Fruit fly (Drosophila melanogaster) whole organism, embryonic: ENCODE measurements around the gene cnc.
A peak's percentile ranks its signal among the peaks of the same experiment; 100 is the strongest.

Experiments used
- Awh ChIP-seq: fragments of 200-800 bp; sonication (Bioruptor generic); IDR thresholded peaks from 2 replicates; pipeline ENCODE4, ENCODE4 v1.3.6; 2022; ENCODE audit warnings: missing biosample characterization, missing genetic modification characterization
- CG1024 ChIP-seq: fragments of 200-800 bp; sonication (Bioruptor generic); IDR thresholded peaks from 2 replicates; pipeline ENCODE4 v1.3.6; 2022; ENCODE audit warnings: missing biosample characterization, missing genetic modification characterization
- CG10979 ChIP-seq: fragments of 200-800 bp; sonication (Bioruptor generic); optimal IDR thresholded peaks from 2 replicates; lab custom pipeline; 2018; ENCODE audit warnings: missing biosample characterization, mild to moderate bottlenecking, missing genetic modification characterization, moderate library complexity
- CG11560 ChIP-seq: fragments of 200-800 bp; sonication (Bioruptor generic); IDR thresholded peaks from 3 replicates; pipeline ENCODE4 v1.3.6; 2022; ENCODE audit warnings: missing biosample characterization, missing genetic modification characterization
- CG12155 ChIP-seq: fragments of 200-800 bp; sonication (Bioruptor generic); optimal IDR thresholded peaks from 3 replicates; lab custom pipeline; 2016; ENCODE audit warnings: missing biosample characterization, missing genetic modification characterization
- CG12219 ChIP-seq: fragments of 200-800 bp; sonication (Bioruptor generic); optimal IDR thresholded peaks from 3 replicates; lab custom pipeline; 2018; ENCODE audit warnings: missing biosample characterization, mild to moderate bottlenecking, missing genetic modification characterization
- CG12236 ChIP-seq: fragments of 200-800 bp; sonication (Bioruptor generic); optimal IDR thresholded peaks from 2 replicates; lab custom pipeline; 2016; ENCODE audit warnings: missing biosample characterization, missing genetic modification characterization
- CG13123 ChIP-seq: fragments of 200-800 bp; sonication (Bioruptor generic); optimal IDR thresholded peaks from 2 replicates; lab custom pipeline; 2016; ENCODE audit warnings: missing biosample characterization, missing genetic modification characterization
- CG13287 ChIP-seq: fragments of 200-800 bp; sonication (Bioruptor generic); IDR thresholded peaks from 2 replicates; pipeline ENCODE4 v1.3.6; 2022; ENCODE audit warnings: missing biosample characterization, missing genetic modification characterization; ENCODE audit not compliant: partially characterized antibody
- CG14441 ChIP-seq: fragments of 200-800 bp; sonication (Bioruptor generic); IDR thresholded peaks from 2 replicates; pipeline ENCODE4 v1.3.6; 2022; ENCODE audit warnings: missing biosample characterization, missing genetic modification characterization
- CG14710 ChIP-seq: fragments of 200-800 bp; sonication (Bioruptor generic); optimal IDR thresholded peaks from 3 replicates; lab custom pipeline; 2019; ENCODE audit warnings: missing biosample characterization, mild to moderate bottlenecking, missing genetic modification characterization, moderate library complexity
- CG17612 ChIP-seq: fragments of 200-800 bp; sonication (Bioruptor generic); IDR thresholded peaks from 2 replicates; pipeline ENCODE4 v1.3.6; 2022; ENCODE audit warnings: missing biosample characterization, missing genetic modification characterization
- CG17802 ChIP-seq: fragments of 200-800 bp; sonication (Bioruptor generic); optimal IDR thresholded peaks from 2 replicates; lab custom pipeline; 2018; ENCODE audit warnings: missing biosample characterization, mild to moderate bottlenecking, missing genetic modification characterization, moderate library complexity
- CG31441 ChIP-seq: fragments of 200-800 bp; sonication (Bioruptor generic); IDR thresholded peaks from 2 replicates; pipeline ENCODE4 v1.3.6; 2022; ENCODE audit warnings: missing biosample characterization, missing genetic modification characterization
- CG6175 ChIP-seq: fragments of 200-800 bp; sonication (Bioruptor generic); IDR thresholded peaks from 3 replicates; pipeline ENCODE4 v1.3.6; 2022; ENCODE audit warnings: missing biosample characterization, missing genetic modification characterization
- CG7357 ChIP-seq: fragments of 200-800 bp; sonication (Bioruptor generic); IDR thresholded peaks from 3 replicates; pipeline ENCODE4 v1.3.6; 2022; ENCODE audit warnings: missing biosample characterization, missing genetic modification characterization
- CG8290 ChIP-seq, 3 experiments: fragments of 200-800 bp; sonication (Bioruptor generic); optimal IDR thresholded peaks; 2 replicates each; lab custom pipeline; 2016 to 2019; ENCODE audit warnings: missing biosample characterization in 3 of 3, missing genetic modification characterization in 3 of 3, mild to moderate bottlenecking in 2 of 3, moderate library complexity in 1 of 3
- CG8765 ChIP-seq: fragments of 200-800 bp; sonication (Bioruptor generic); IDR thresholded peaks from 2 replicates; pipeline ENCODE4 v1.3.6; 2022; ENCODE audit warnings: missing biosample characterization, missing genetic modification characterization
- CG9437 ChIP-seq: fragments of 200-800 bp; sonication (Bioruptor generic); optimal IDR thresholded peaks from 2 replicates; lab custom pipeline; 2018; ENCODE audit warnings: missing biosample characterization, mild to moderate bottlenecking, missing genetic modification characterization
- Dp ChIP-seq: fragments of 200-800 bp; sonication (Bioruptor generic); optimal IDR thresholded peaks from 2 replicates; lab custom pipeline; 2018; ENCODE audit warnings: missing biosample characterization, mild to moderate bottlenecking, missing genetic modification characterization, moderate library complexity
- E2f2 ChIP-seq: fragments of 200-800 bp; sonication (Bioruptor generic); IDR thresholded peaks from 2 replicates; pipeline ENCODE4 v1.3.6; 2022; ENCODE audit warnings: missing biosample characterization, missing genetic modification characterization
- HLHmδ ChIP-seq: fragments of 200-800 bp; sonication (Bioruptor generic); optimal IDR thresholded peaks from 2 replicates; lab custom pipeline; 2018; ENCODE audit warnings: missing biosample characterization, mild to moderate bottlenecking, missing genetic modification characterization, moderate library complexity
- Hmr ChIP-seq: fragments of 200-800 bp; sonication (Bioruptor generic); optimal IDR thresholded peaks from 3 replicates; lab custom pipeline; 2017; ENCODE audit warnings: mild to moderate bottlenecking, missing biosample characterization, missing genetic modification reagents, missing genetic modification characterization
- Meics ChIP-seq: fragments of 200-800 bp; sonication (Bioruptor generic); optimal IDR thresholded peaks from 2 replicates; lab custom pipeline; 2017; ENCODE audit warnings: missing biosample characterization, mild to moderate bottlenecking, missing genetic modification characterization
- Myb ChIP-seq: fragments of 200-800 bp; sonication (Bioruptor generic); optimal IDR thresholded peaks from 2 replicates; lab custom pipeline; 2016; ENCODE audit warnings: missing biosample characterization, missing genetic modification characterization
- Neu2 ChIP-seq: fragments of 200-800 bp; sonication (Bioruptor generic); optimal IDR thresholded peaks from 3 replicates; lab custom pipeline; 2016; ENCODE audit warnings: missing biosample characterization, missing genetic modification characterization, borderline replicate concordance
- Pdp1 ChIP-seq, 2 experiments: fragments of 200-800 bp; sonication (Bioruptor generic); optimal IDR thresholded peaks; 3 replicates each; lab custom pipeline; 2016; ENCODE audit warnings: missing biosample characterization in 2 of 2, missing genetic modification characterization in 2 of 2, mild to moderate bottlenecking in 1 of 2, moderate library complexity in 1 of 2
- Spps ChIP-seq: fragments of 200-800 bp; sonication (Bioruptor generic); optimal IDR thresholded peaks from 2 replicates; lab custom pipeline; 2018; ENCODE audit warnings: missing biosample characterization, mild to moderate bottlenecking, missing genetic modification characterization
- Tbp ChIP-seq: fragments of >200 bp; optimal IDR thresholded peaks from 2 replicates; lab custom pipeline; 2018; ENCODE audit warnings: missing biosample characterization, missing genetic modification characterization
- ato ChIP-seq: fragments of 200-800 bp; sonication (Bioruptor generic); IDR thresholded peaks from 2 replicates; pipeline ENCODE4 v1.3.6; 2022; ENCODE audit warnings: missing biosample characterization, missing genetic modification characterization; ENCODE audit not compliant: partially characterized antibody
- br ChIP-seq: fragments of >200 bp; optimal IDR thresholded peaks from 2 replicates; lab custom pipeline; 2017
- bsh ChIP-seq, 2 experiments: fragments of 200-800 bp; sonication (Bioruptor generic); optimal IDR thresholded peaks; 2 replicates each; lab custom pipeline; 2017 to 2018; ENCODE audit warnings: mild to moderate bottlenecking in 2 of 2, missing biosample characterization in 2 of 2, missing genetic modification characterization in 2 of 2, moderate library complexity in 1 of 2
- croc ChIP-seq: fragments of 200-800 bp; sonication (Bioruptor generic); conservative IDR thresholded peaks from 3 replicates; pipeline ENCODE4 v1.3.6; 2022; ENCODE audit warnings: missing biosample characterization, missing genetic modification characterization
- danr ChIP-seq: fragments of 200-800 bp; sonication (Bioruptor generic); IDR thresholded peaks from 2 replicates; pipeline ENCODE4 v1.3.6; 2022; ENCODE audit warnings: missing biosample characterization, missing genetic modification characterization
- exex ChIP-seq: fragments of 200-800 bp; sonication (Bioruptor generic); optimal IDR thresholded peaks from 4 replicates; lab custom pipeline; 2018; ENCODE audit warnings: missing biosample characterization, mild to moderate bottlenecking, missing genetic modification characterization, moderate library complexity
- gce ChIP-seq: fragments of 200-800 bp; sonication (Bioruptor generic); IDR thresholded peaks from 3 replicates; pipeline ENCODE4 v1.3.6; 2022; ENCODE audit warnings: missing biosample characterization, missing genetic modification characterization
- gt ChIP-seq: fragments of 200-800 bp; sonication (Bioruptor generic); IDR thresholded peaks from 2 replicates; pipeline ENCODE4 v1.3.6; 2022; ENCODE audit warnings: missing biosample characterization, missing genetic modification characterization
- ind ChIP-seq: fragments of 200-800 bp; sonication (Bioruptor generic); optimal IDR thresholded peaks from 3 replicates; lab custom pipeline; 2016; ENCODE audit warnings: missing biosample characterization, missing genetic modification characterization
- insv ChIP-seq, 2 experiments: fragments of 200-800 bp; sonication (Bioruptor generic); optimal IDR thresholded peaks; 3 replicates each; lab custom pipeline; 2016 to 2018; ENCODE audit warnings: missing biosample characterization in 2 of 2, missing genetic modification characterization in 2 of 2
- ken ChIP-seq: fragments of 200-800 bp; sonication (Bioruptor generic); IDR thresholded peaks from 3 replicates; pipeline ENCODE4 v1.3.6; 2022; ENCODE audit warnings: missing biosample characterization, missing genetic modification characterization
- luna ChIP-seq: fragments of 200-800 bp; sonication (Bioruptor generic); optimal IDR thresholded peaks from 2 replicates; lab custom pipeline; 2016; ENCODE audit warnings: missing biosample characterization, missing genetic modification characterization
- nerfin-1 ChIP-seq: fragments of 200-800 bp; sonication (Bioruptor generic); optimal IDR thresholded peaks from 3 replicates; lab custom pipeline; 2019; ENCODE audit warnings: missing biosample characterization, mild to moderate bottlenecking, missing genetic modification characterization, moderate library complexity
- nmo ChIP-seq: fragments of 200-800 bp; sonication (Bioruptor generic); optimal IDR thresholded peaks from 2 replicates; lab custom pipeline; 2018; ENCODE audit warnings: missing biosample characterization, mild to moderate bottlenecking, missing genetic modification characterization, moderate library complexity
- odd ChIP-seq: fragments of 200-800 bp; sonication (Bioruptor generic); optimal IDR thresholded peaks from 2 replicates; lab custom pipeline; 2017; ENCODE audit warnings: missing biosample characterization, mild to moderate bottlenecking, missing genetic modification characterization
- peb ChIP-seq: fragments of 200-800 bp; sonication (Bioruptor generic); IDR thresholded peaks from 2 replicates; pipeline ENCODE4 v1.3.6; 2022; ENCODE audit warnings: missing biosample characterization, missing genetic modification characterization
- prd ChIP-seq, 3 experiments: fragments of >200 bp in 2 of 3; fragments of 200-800 bp in 1 of 3; sonication (Bioruptor generic) in 1 of 3; optimal IDR thresholded peaks in 2 of 3; IDR thresholded peaks in 1 of 3; 2 replicates in 2 of 3; 3 replicates in 1 of 3; pipeline versions ENCODE4 v1.3.6 to Lab custom; 2017 to 2022; ENCODE audit warnings: missing biosample characterization in 1 of 3, missing genetic modification characterization in 1 of 3
- psq ChIP-seq: fragments of 200-800 bp; sonication (Bioruptor generic); optimal IDR thresholded peaks from 2 replicates; lab custom pipeline; 2017; ENCODE audit warnings: missing biosample characterization, missing genetic modification characterization
- sens ChIP-seq: fragments of 200-800 bp; sonication (Bioruptor generic); peaks from one replicate; lab custom pipeline; 2016; ENCODE audit warnings: missing biosample characterization, missing genetic modification characterization
- sr ChIP-seq: fragments of 200-800 bp; sonication (Bioruptor generic); IDR thresholded peaks from 3 replicates; pipeline ENCODE4 v1.3.6; 2022; ENCODE audit warnings: missing biosample characterization, missing genetic modification characterization
- wdn ChIP-seq: fragments of 200-800 bp; sonication (Bioruptor generic); IDR thresholded peaks from 2 replicates; pipeline ENCODE4 v1.3.6; 2022; ENCODE audit warnings: missing biosample characterization, missing genetic modification characterization

cnc gene

dm6 chr3R:23251256-23251655, 24.7 kb upstream of the cnc start, which contains the start of the genes Rad60 and EloA (continued):
- TF ChIP-seq Tbp (GFP tag; lab: Kevin White, UChicago) = peak; percentile 82
- TF ChIP-seq ind (GFP tag; lab: Kevin White, UChicago) = peak; percentile 83
- TF ChIP-seq ato (GFP tag; lab: Robert Waterston, UW) = peak; percentile 64
- peak; percentile 73 for TF ChIP-seq E2f2 (GFP tag; lab: Robert Waterston, UW)
- peak; percentile 31 for TF ChIP-seq CG17802 (tag; lab: Kevin White, UChicago)
- peak; percentile 44 for TF ChIP-seq CG9437
- peak; percentile 80 for TF ChIP-seq nmo
- peak; percentile 45 for TF ChIP-seq CG13123 (GFP tag; lab: Kevin White, UChicago)
- peak; percentile 58 for TF ChIP-seq luna (GFP tag; lab: Kevin White, UChicago)
- TF ChIP-seq CG1024 (GFP tag; lab: Robert Waterston, UW) = peak; percentile 37; the same call in 1 of the 2 replicates
- no peak for TF ChIP-seq wdn (GFP tag; lab: Robert Waterston, UW)
- peak; percentile 22 for TF ChIP-seq psq (GFP tag; lab: Kevin White, UChicago)
- TF ChIP-seq nerfin-1 (tag; lab: Kevin White, UChicago) = peak; percentile 53
- TF ChIP-seq CG17612 (GFP tag; lab: Robert Waterston, UW) = no peak
- TF ChIP-seq CG13287 = peak; percentile 86
- TF ChIP-seq Pdp1 (GFP tag; optimal IDR thresholded peaks at IDR 0.05; lab: Kevin White, UChicago) = peak in 1 of 2 experiments; percentile 81
- TF ChIP-seq CG31441 = peak; percentile 63
- TF ChIP-seq odd (GFP tag; lab: Kevin White, UChicago) = peak; percentile 43
- peak; percentile 97 for TF ChIP-seq sens (GFP tag; lab: Kevin White, UChicago)
- TF ChIP-seq danr (GFP tag; lab: Robert Waterston, UW) = no peak; the same call in 1 of the 2 replicates
- TF ChIP-seq CG6175 = no peak
- TF ChIP-seq CG12155 (GFP tag; lab: Kevin White, UChicago) = peak; percentile 82
- peak; percentile 33 for TF ChIP-seq exex (tag; lab: Kevin White, UChicago)
- TF ChIP-seq sr = no peak
- no peak for TF ChIP-seq HLHmδ
- TF ChIP-seq CG14710 (tag; lab: Kevin White, UChicago) = peak; percentile 86
- no peak for TF ChIP-seq CG7357
- peak; percentile 58; the same call in 1 of the 2 replicates for TF ChIP-seq peb (GFP tag; lab: Robert Waterston, UW)
- peak; percentile 59 for TF ChIP-seq Dp
- no peak for TF ChIP-seq gce (GFP tag; lab: Robert Waterston, UW)
- peak; percentile 70; the same call in 2 of the 3 replicates for TF ChIP-seq ken (GFP tag; lab: Robert Waterston, UW)
- TF ChIP-seq Hmr (GFP tag; lab: Kevin White, UChicago) = peak; percentile 82
- TF ChIP-seq br (lab: Kevin White, UChicago) = no peak
- TF ChIP-seq CG10979 = peak; percentile 65
- peak; percentile 42 for TF ChIP-seq CG8765 (GFP tag; lab: Robert Waterston, UW)
- TF ChIP-seq Myb (GFP tag; lab: Kevin White, UChicago) = peak; percentile 79
- TF ChIP-seq Neu2 = no peak
- no peak for TF ChIP-seq gt (GFP tag; lab: Robert Waterston, UW)
- peak; percentile 68 for TF ChIP-seq Awh (GFP tag; lab: Robert Waterston, UW)
- TF ChIP-seq CG12219 = peak; percentile 25
- peak; percentile 55 for TF ChIP-seq Meics
- TF ChIP-seq CG14441 (GFP tag; lab: Robert Waterston, UW) = peak; percentile 71
- no peak for TF ChIP-seq croc (GFP tag; lab: Robert Waterston, UW)
- TF ChIP-seq Spps (tag; lab: Kevin White, UChicago) = peak; percentile 49
- TF ChIP-seq CG11560 = no peak
- TF ChIP-seq insv (GFP tag; optimal IDR thresholded peaks at IDR 0.05; lab: Kevin White, UChicago) = peak in 1 of 2 experiments; percentile 57
- peak in 1 of 2 experiments; percentile 71 for TF ChIP-seq bsh (GFP tag; optimal IDR thresholded peaks at IDR 0.05; lab: Kevin White, UChicago)
- TF ChIP-seq CG12236 (GFP tag; lab: Kevin White, UChicago) = peak; percentile 64
- peak; percentile 87 for TF ChIP-seq CG8290 (GFP tag; optimal IDR thresholded peaks at IDR 0.05; lab: Kevin White, UChicago)
- TF ChIP-seq CG8290 (tag; optimal IDR thresholded peaks at IDR 0.05; lab: Kevin White, UChicago) = peak; percentile 79 to 95
- no peak for TF ChIP-seq prd (optimal IDR thresholded peaks at IDR 0.05; lab: Kevin White, UChicago)
- TF ChIP-seq prd (GFP tag; IDR thresholded peaks at IDR 0.05; lab: Robert Waterston, UW) = peak; percentile 55; the same call in 2 of the 3 replicates
